Worm (Caenorhabditis elegans): ENCODE measurements around the gene W01B6.5.

W01B6.5 gene

DNA sequence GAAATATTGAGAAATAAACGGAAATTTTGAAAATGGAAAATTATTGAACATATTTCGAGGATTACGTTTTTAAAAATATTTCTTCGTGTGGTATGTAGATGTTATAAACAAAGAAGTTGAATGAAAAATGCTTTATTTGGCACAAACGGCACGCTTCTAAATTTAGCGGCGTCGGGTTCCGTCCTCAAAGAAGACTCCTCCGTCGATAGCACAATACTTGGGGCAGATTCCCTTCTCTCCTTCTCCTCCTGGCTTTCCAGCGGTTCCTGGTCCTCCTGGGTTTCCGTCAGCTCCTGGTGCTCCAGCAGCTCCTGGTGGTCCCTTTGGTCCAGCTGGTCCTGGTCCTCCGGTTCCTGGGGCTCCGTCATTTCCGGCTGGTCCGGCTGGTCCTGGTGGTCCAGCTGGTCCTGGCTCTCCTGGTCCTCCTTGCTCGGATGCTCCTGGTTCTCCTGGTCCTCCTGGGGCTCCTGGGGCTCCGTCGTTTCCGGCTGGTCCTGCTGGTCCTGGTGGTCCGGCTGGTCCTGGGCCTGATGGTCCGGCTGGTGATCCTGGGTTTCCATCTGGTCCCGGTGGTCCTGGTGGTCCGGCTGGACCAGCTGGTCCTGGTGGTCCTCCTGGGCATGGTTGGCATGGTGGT, 8.4 kb downstream of the W01B6.5 start, which contains the start of gene W01B6.8:
W01B6.8 (minus strand) TSS at position 51 of the 637 bp plus-strand sequence.
- no peak for TF ChIP-seq egl-27 (tag; optimal IDR thresholded peaks at IDR 0.05)
- no peak for TF ChIP-seq elt-3 (tag; optimal IDR thresholded peaks at IDR 0.05)
- no peak for TF ChIP-seq mdl-1 (tag; optimal IDR thresholded peaks at IDR 0.05)
- no peak for TF ChIP-seq skn-1 (tag; optimal IDR thresholded peaks at IDR 0.05)
- TF ChIP-seq nhr-23 (tag; optimal IDR thresholded peaks at IDR 0.05), result no peak

ce11 chrIV:10085401-10086187, 9.6 kb downstream of the W01B6.5 start, which contains the start of the genes col-2 and ndc-80:
Gene col-2, minus strand, starts transcription at chrIV:10085451.
Gene ndc-80, plus strand, starts transcription at chrIV:10086137.
- TF ChIP-seq mbf-1 (tag; optimal IDR thresholded peaks at IDR 0.05) (no peak), ztf-1 (GFP tag; conservative IDR thresholded peaks at IDR 0.05) (no peak), mab-5 (tag; optimal IDR thresholded peaks at IDR 0.05) (peak; percentile 26), crh-2 (tag; optimal IDR thresholded peaks at IDR 0.05) (no peak), egl-27 (tag; optimal IDR thresholded peaks at IDR 0.05) (peak; percentile 0), nhr-6 (tag; optimal IDR thresholded peaks at IDR 0.05) (no peak), fos-1 (tag; optimal IDR thresholded peaks at IDR 0.05) (no peak), ceh-16 (tag; optimal IDR thresholded peaks at IDR 0.05) (no peak), aly-2 (tag; optimal IDR thresholded peaks at IDR 0.05) (no peak), gmeb-1 (tag; optimal IDR thresholded peaks at IDR 0.05) (peak; percentile 82), elt-3 (tag; optimal IDR thresholded peaks at IDR 0.05) (no peak), lsy-2 (tag; optimal IDR thresholded peaks at IDR 0.05) (peak in 1 of 2 experiments; percentile 85), nhr-77 (tag; optimal IDR thresholded peaks at IDR 0.05) (peak; percentile 5), snpc-4 (tag; optimal IDR thresholded peaks at IDR 0.05) (no peak), unc-39 (tag; optimal IDR thresholded peaks at IDR 0.05) (no peak), nhr-10 (tag; optimal IDR thresholded peaks at IDR 0.05) (no peak), skn-1 (tag; optimal IDR thresholded peaks at IDR 0.05) (no peak), zag-1 (tag; optimal IDR thresholded peaks at IDR 0.05) (no peak), ztf-11 (tag; optimal IDR thresholded peaks at IDR 0.05) (no peak), sma-9 (GFP tag; optimal IDR thresholded peaks at IDR 0.05) (peak; percentile 71), sma-9 (tag; optimal IDR thresholded peaks at IDR 0.05) (no peak), blmp-1 (tag; optimal IDR thresholded peaks at IDR 0.05; ENCODE audit: insufficient read depth) (peak; percentile 15), sma-3 (GFP tag; optimal IDR thresholded peaks at IDR 0.05) (peak; percentile 69), nhr-21 (tag; optimal IDR thresholded peaks at IDR 0.05) (peak; percentile 13), ZK546.5 (tag; optimal IDR thresholded peaks at IDR 0.05) (no peak), lin-13 (GFP tag; optimal IDR thresholded peaks at IDR 0.05) (no peak), unc-55 (GFP tag; optimal IDR thresholded peaks at IDR 0.05) (no peak), unc-62 (GFP tag; optimal IDR thresholded peaks at IDR 0.05) (no peak), dmd-4 (tag; optimal IDR thresholded peaks at IDR 0.05) (no peak), sem-4 (tag; optimal IDR thresholded peaks at IDR 0.05) (no peak), C34F6.9 (tag; optimal IDR thresholded peaks at IDR 0.05) (peak; percentile 89), elt-1 (tag; optimal IDR thresholded peaks at IDR 0.05) (no peak), R02D3.7 (tag; optimal IDR thresholded peaks at IDR 0.05) (no peak), nhr-129 (tag; optimal IDR thresholded peaks at IDR 0.05) (peak; percentile 84), nhr-12 (tag; optimal IDR thresholded peaks at IDR 0.05) (no peak), peb-1 (tag; optimal IDR thresholded peaks at IDR 0.05) (no peak), nhr-11 (tag; optimal IDR thresholded peaks at IDR 0.05) (no peak), ceh-82 (tag; optimal IDR thresholded peaks at IDR 0.05) (no peak), nhr-25 (tag; optimal IDR thresholded peaks at IDR 0.05) (no peak), ama-1 (optimal IDR thresholded peaks at IDR 0.05) (no peak), nhr-237 (tag; optimal IDR thresholded peaks at IDR 0.05) (no peak), Y55F3AM.14 (GFP tag; optimal IDR thresholded peaks at IDR 0.05) (no peak)
